Fruit fly (Drosophila melanogaster) whole organism, embryonic: ENCODE data around the gene CG33947.
A peak's percentile ranks its signal among the peaks of the same experiment; 100 is the strongest.

Experiments
- Antp ChIP-seq: fragments of 200-800 bp; sonication (Bioruptor generic); optimal IDR thresholded peaks from 3 replicates; lab custom pipeline; 2016; ENCODE audit warnings: missing biosample characterization, missing genetic modification characterization
- Asciz ChIP-seq: fragments of 200-800 bp; sonication (Bioruptor generic); optimal IDR thresholded peaks from 2 replicates; lab custom pipeline; 2017; ENCODE audit warnings: missing biosample characterization, mild to moderate bottlenecking, missing genetic modification characterization, missing genetic modification reagents
- Atf-2 ChIP-seq: fragments of 200-800 bp; sonication (Bioruptor generic); optimal IDR thresholded peaks from 2 replicates; lab custom pipeline; 2016; ENCODE audit warnings: missing biosample characterization, missing genetic modification characterization
- CG10209 ChIP-seq: fragments of 200-800 bp; sonication (Bioruptor generic); optimal IDR thresholded peaks from 3 replicates; lab custom pipeline; 2017; ENCODE audit warnings: missing biosample characterization, mild to moderate bottlenecking, missing genetic modification characterization, missing genetic modification reagents
- CG10267 ChIP-seq: fragments of 200-800 bp; sonication (Bioruptor generic); optimal IDR thresholded peaks from 2 replicates; lab custom pipeline; 2018; ENCODE audit warnings: missing biosample characterization, mild to moderate bottlenecking, missing genetic modification characterization, moderate library complexity
- CG14014 ChIP-seq: fragments of 200-800 bp; sonication (Bioruptor generic); IDR thresholded peaks from 2 replicates; pipeline ENCODE4 v1.3.6; 2022; ENCODE audit warnings: missing biosample characterization, missing genetic modification characterization
- CG14050 ChIP-seq: fragments of 200-800 bp; sonication (Bioruptor generic); IDR thresholded peaks from 3 replicates; pipeline ENCODE4 v1.3.6; 2022; ENCODE audit warnings: missing biosample characterization, missing genetic modification characterization
- CG14710 ChIP-seq: fragments of 200-800 bp; sonication (Bioruptor generic); optimal IDR thresholded peaks from 3 replicates; lab custom pipeline; 2019; ENCODE audit warnings: missing biosample characterization, mild to moderate bottlenecking, missing genetic modification characterization, moderate library complexity
- CG15011 ChIP-seq: fragments of 200-800 bp; sonication (Bioruptor generic); optimal IDR thresholded peaks from 3 replicates; lab custom pipeline; 2018; ENCODE audit warnings: missing biosample characterization, mild to moderate bottlenecking, missing genetic modification characterization
- CG1602 ChIP-seq: fragments of 200-800 bp; sonication (Bioruptor generic); optimal IDR thresholded peaks from 3 replicates; lab custom pipeline; 2016; ENCODE audit warnings: missing biosample characterization, missing genetic modification characterization
- CG16863 ChIP-seq: fragments of 200-800 bp; sonication (Bioruptor generic); optimal IDR thresholded peaks from 3 replicates; lab custom pipeline; 2016; ENCODE audit warnings: missing biosample characterization, missing genetic modification characterization
- CG17568 ChIP-seq: fragments of 200-800 bp; sonication (Bioruptor generic); optimal IDR thresholded peaks from 2 replicates; lab custom pipeline; 2018; ENCODE audit warnings: missing biosample characterization, mild to moderate bottlenecking, missing genetic modification characterization, moderate library complexity
- CG18011 ChIP-seq: fragments of 200-800 bp; sonication (Bioruptor generic); optimal IDR thresholded peaks from 2 replicates; lab custom pipeline; 2017; ENCODE audit warnings: missing biosample characterization, missing genetic modification characterization, mild to moderate bottlenecking, moderate library complexity, missing genotype
- CG18619 ChIP-seq: fragments of 200-800 bp; sonication (Bioruptor generic); optimal IDR thresholded peaks from 3 replicates; lab custom pipeline; 2017; ENCODE audit warnings: missing biosample characterization, mild to moderate bottlenecking, missing genetic modification characterization
- CG2199 ChIP-seq: fragments of 200-800 bp; sonication (Bioruptor generic); IDR thresholded peaks from 3 replicates; pipeline ENCODE4 v1.3.6; 2022; ENCODE audit warnings: missing biosample characterization, missing genetic modification characterization
- CG2889 ChIP-seq: fragments of 200-800 bp; sonication (Bioruptor generic); IDR thresholded peaks from 3 replicates; pipeline ENCODE4 v1.3.6; 2022; ENCODE audit warnings: missing biosample characterization, missing genetic modification characterization
- CG3065 ChIP-seq: fragments of 200-800 bp; sonication (Bioruptor generic); optimal IDR thresholded peaks from 2 replicates; lab custom pipeline; 2016; ENCODE audit warnings: missing biosample characterization, missing genetic modification characterization
- CG3163 ChIP-seq: fragments of 200-800 bp; sonication (Bioruptor generic); optimal IDR thresholded peaks from 3 replicates; lab custom pipeline; 2016; ENCODE audit warnings: missing biosample characterization, missing genetic modification characterization
- CG34224 ChIP-seq: fragments of 200-800 bp; sonication (Bioruptor generic); IDR thresholded peaks from 3 replicates; pipeline ENCODE4 v1.3.6; 2022; ENCODE audit warnings: missing biosample characterization, missing genetic modification characterization; ENCODE audit not compliant: partially characterized antibody
- CG42726 ChIP-seq: fragments of 200-800 bp; sonication (Bioruptor generic); IDR thresholded peaks from 2 replicates; pipeline ENCODE4 v1.3.6; 2022; ENCODE audit warnings: missing biosample characterization, missing genetic modification characterization; ENCODE audit not compliant: partially characterized antibody
- CG6272 ChIP-seq: fragments of 200-800 bp; sonication (Bioruptor generic); IDR thresholded peaks from 2 replicates; pipeline ENCODE4 v1.3.6; 2022; ENCODE audit warnings: missing biosample characterization, missing genetic modification characterization
- CG7839 ChIP-seq: fragments of 200-800 bp; sonication (Bioruptor generic); optimal IDR thresholded peaks from 3 replicates; lab custom pipeline; 2018; ENCODE audit warnings: missing biosample characterization, mild to moderate bottlenecking, missing genetic modification characterization, moderate library complexity
- CG7987 ChIP-seq: fragments of 200-800 bp; sonication (Bioruptor generic); optimal IDR thresholded peaks from 2 replicates; lab custom pipeline; 2018; ENCODE audit warnings: missing biosample characterization, mild to moderate bottlenecking, missing genetic modification characterization, moderate library complexity
- CG8944 ChIP-seq: fragments of 200-800 bp; sonication (Bioruptor generic); optimal IDR thresholded peaks from 3 replicates; lab custom pipeline; 2016; ENCODE audit warnings: missing biosample characterization, missing genetic modification characterization
- CG9727 ChIP-seq: fragments of 200-800 bp; sonication (Bioruptor generic); optimal IDR thresholded peaks from 3 replicates; lab custom pipeline; 2017; ENCODE audit warnings: missing biosample characterization, mild to moderate bottlenecking, missing genetic modification characterization
- Elba2 ChIP-seq: fragments of 200-800 bp; sonication (Bioruptor generic); optimal IDR thresholded peaks from 3 replicates; lab custom pipeline; 2016; ENCODE audit warnings: missing biosample characterization, missing genetic modification characterization
- HLHmδ ChIP-seq: fragments of 200-800 bp; sonication (Bioruptor generic); optimal IDR thresholded peaks from 2 replicates; lab custom pipeline; 2018; ENCODE audit warnings: missing biosample characterization, mild to moderate bottlenecking, missing genetic modification characterization, moderate library complexity
- Hand ChIP-seq: fragments of 200-800 bp; sonication (Bioruptor generic); optimal IDR thresholded peaks from 2 replicates; lab custom pipeline; 2017; ENCODE audit warnings: mild to moderate bottlenecking, missing biosample characterization, missing genetic modification reagents, missing genetic modification characterization
- HmgD ChIP-seq: fragments of 200-800 bp; sonication (Bioruptor generic); optimal IDR thresholded peaks from 3 replicates; lab custom pipeline; 2016; ENCODE audit warnings: missing biosample characterization, missing genetic modification characterization
- HmgZ ChIP-seq: fragments of 200-800 bp; sonication (Bioruptor generic); optimal IDR thresholded peaks from 2 replicates; lab custom pipeline; 2018; ENCODE audit warnings: missing biosample characterization, mild to moderate bottlenecking, missing genetic modification characterization
- Kr ChIP-seq: fragments of 200-800 bp; sonication (Bioruptor generic); optimal IDR thresholded peaks from 2 replicates; lab custom pipeline; 2017; ENCODE audit warnings: missing biosample characterization, mild to moderate bottlenecking, missing genetic modification characterization
- Opbp ChIP-seq: fragments of 200-800 bp; sonication (Bioruptor generic); IDR thresholded peaks from 3 replicates; pipeline ENCODE4 v1.3.6; 2022; ENCODE audit warnings: missing biosample characterization, missing genetic modification characterization; ENCODE audit not compliant: partially characterized antibody
- Optix ChIP-seq: fragments of 200-800 bp; sonication (Bioruptor generic); IDR thresholded peaks from 3 replicates; pipeline ENCODE4 v1.3.6; 2022; ENCODE audit warnings: missing biosample characterization, missing genetic modification characterization
- Pdp1 ChIP-seq, 2 experiments: fragments of 200-800 bp; sonication (Bioruptor generic); optimal IDR thresholded peaks; 3 replicates each; lab custom pipeline; 2016; ENCODE audit warnings: missing biosample characterization in 2 of 2, missing genetic modification characterization in 2 of 2, mild to moderate bottlenecking in 1 of 2, moderate library complexity in 1 of 2
- Taf1 ChIP-seq: fragments of 200-800 bp; sonication (Bioruptor generic); IDR thresholded peaks from 2 replicates; pipeline ENCODE4 v1.3.6; 2022; ENCODE audit warnings: missing biosample characterization, missing genetic modification characterization
- al ChIP-seq: fragments of 200-800 bp; sonication (Bioruptor generic); IDR thresholded peaks from 2 replicates; pipeline ENCODE4 v1.3.6; 2022; ENCODE audit warnings: missing biosample characterization, missing genetic modification characterization
- amos ChIP-seq: fragments of 200-800 bp; sonication (Bioruptor generic); IDR thresholded peaks from 2 replicates; pipeline ENCODE4 v1.3.6; 2022; ENCODE audit warnings: missing biosample characterization, missing genetic modification characterization; ENCODE audit not compliant: partially characterized antibody
- eyg ChIP-seq: fragments of 200-800 bp; sonication (Bioruptor generic); optimal IDR thresholded peaks from 3 replicates; lab custom pipeline; 2016; ENCODE audit warnings: missing biosample characterization, missing genetic modification characterization
- gsb-n ChIP-seq: fragments of 200-800 bp; sonication (Bioruptor generic); optimal IDR thresholded peaks from 3 replicates; lab custom pipeline; 2018; ENCODE audit warnings: missing biosample characterization, mild to moderate bottlenecking, missing genetic modification characterization
- hth ChIP-seq: fragments of >200 bp; optimal IDR thresholded peaks from 2 replicates; lab custom pipeline; 2017; ENCODE audit warnings: inconsistent platforms
- ken ChIP-seq: fragments of 200-800 bp; sonication (Bioruptor generic); IDR thresholded peaks from 3 replicates; pipeline ENCODE4 v1.3.6; 2022; ENCODE audit warnings: missing biosample characterization, missing genetic modification characterization
- nom ChIP-seq: fragments of 200-800 bp; sonication (Bioruptor generic); optimal IDR thresholded peaks from 2 replicates; lab custom pipeline; 2017; ENCODE audit warnings: missing biosample characterization, missing genetic modification characterization, mild to moderate bottlenecking, moderate library complexity, missing genetic modification reagents
- pum ChIP-seq: fragments of 200-800 bp; sonication (Bioruptor generic); optimal IDR thresholded peaks from 2 replicates; lab custom pipeline; 2016; ENCODE audit warnings: missing biosample characterization, missing genetic modification characterization
- ro ChIP-seq: fragments of 200-800 bp; sonication (Bioruptor generic); IDR thresholded peaks from 2 replicates; pipeline ENCODE4 v1.3.6; 2022; ENCODE audit warnings: missing biosample characterization, missing genetic modification characterization
- scrt ChIP-seq: fragments of 200-800 bp; sonication (Bioruptor generic); optimal IDR thresholded peaks from 2 replicates; lab custom pipeline; 2018; ENCODE audit warnings: missing biosample characterization, mild to moderate bottlenecking, missing genetic modification characterization, moderate library complexity
- tap ChIP-seq: fragments of 200-800 bp; optimal IDR thresholded peaks from 3 replicates; lab custom pipeline; 2019; ENCODE audit warnings: missing biosample characterization, mild to moderate bottlenecking, missing genetic modification characterization, moderate library complexity
- tgo ChIP-seq: fragments of 200-800 bp; sonication (Bioruptor generic); IDR thresholded peaks from 3 replicates; pipeline ENCODE4 v1.3.6; 2022; ENCODE audit warnings: missing biosample characterization, missing genetic modification characterization
- tup ChIP-seq: fragments of 200-800 bp; sonication (Bioruptor generic); optimal IDR thresholded peaks from 2 replicates; lab custom pipeline; 2016; ENCODE audit warnings: missing biosample characterization, mild to moderate bottlenecking, missing genetic modification characterization, moderate library complexity
- twi ChIP-seq: fragments of 200-800 bp; optimal IDR thresholded peaks from 2 replicates; lab custom pipeline; 2019; ENCODE audit warnings: missing biosample characterization, mild to moderate bottlenecking, missing genetic modification characterization, moderate library complexity

CG33947 gene

dm6 chr3L:11084557-11085231, 11.6 kb upstream of the CG33947 start (continued):
- TF ChIP-seq Hand, result peak; percentile 85
- TF ChIP-seq CG6272 (GFP tag; lab: Robert Waterston, UW), result peak; percentile 88
- peak; percentile 98 for TF ChIP-seq CG7839 (tag; lab: Kevin White, UChicago)
- peak; percentile 94 for TF ChIP-seq CG10267 (tag; lab: Kevin White, UChicago)
- TF ChIP-seq Elba2, result peak; percentile 82
- TF ChIP-seq CG34224 (GFP tag; lab: Robert Waterston, UW), result no peak
- TF ChIP-seq CG2889, result peak; percentile 88
- peak; percentile 95 for TF ChIP-seq eyg (GFP tag; lab: Kevin White, UChicago)
- peak; percentile 94 for TF ChIP-seq CG8944 (GFP tag; lab: Kevin White, UChicago)
- TF ChIP-seq CG10209 (GFP tag; lab: Kevin White, UChicago), result peak; percentile 96
- TF ChIP-seq tgo (GFP tag; lab: Robert Waterston, UW), result peak; percentile 95
- peak; percentile 91 for TF ChIP-seq CG3065
- TF ChIP-seq gsb-n (tag; lab: Kevin White, UChicago), result peak; percentile 98
- peak; percentile 94 for TF ChIP-seq HmgZ (tag; lab: Kevin White, UChicago)
- TF ChIP-seq hth (lab: Kevin White, UChicago), result no peak
- peak; percentile 97 for TF ChIP-seq CG2199
- peak; percentile 96 for TF ChIP-seq pum (GFP tag; lab: Kevin White, UChicago)
- peak; percentile 98 for TF ChIP-seq CG9727 (GFP tag; lab: Kevin White, UChicago)
- peak; percentile 96 for TF ChIP-seq tap
- TF ChIP-seq CG14050 (GFP tag; lab: Robert Waterston, UW), result peak; percentile 93
- TF ChIP-seq HmgD (GFP tag; lab: Kevin White, UChicago), result peak; percentile 82
- peak; percentile 95 to 97 for TF ChIP-seq Pdp1 (GFP tag; optimal IDR thresholded peaks at IDR 0.05; lab: Kevin White, UChicago)
- peak; percentile 86 for TF ChIP-seq CG7987 (GFP tag; lab: Kevin White, UChicago)
- peak; percentile 75 for TF ChIP-seq Taf1 (GFP tag; lab: Robert Waterston, UW)
- peak; percentile 97 for TF ChIP-seq CG1602
- TF ChIP-seq Antp (GFP tag; lab: Kevin White, UChicago), result peak; percentile 92
- peak; percentile 85 for TF ChIP-seq CG3163 (GFP tag; lab: Kevin White, UChicago)
- TF ChIP-seq ken (GFP tag; lab: Robert Waterston, UW), result peak; percentile 95
- peak; percentile 95 for TF ChIP-seq CG14014
- TF ChIP-seq CG15011 (GFP tag; lab: Kevin White, UChicago), result peak; percentile 88
- TF ChIP-seq Asciz (GFP tag; lab: Kevin White, UChicago), result peak; percentile 98
- TF ChIP-seq CG17568 (GFP tag; lab: Kevin White, UChicago), result peak; percentile 95
- TF ChIP-seq CG42726 (GFP tag; lab: Robert Waterston, UW), result no peak
- TF ChIP-seq Atf-2 (GFP tag; lab: Kevin White, UChicago), result peak; percentile 97
- peak; percentile 89 for TF ChIP-seq twi
- peak; percentile 86; the same call in 2 of the 3 replicates for TF ChIP-seq Optix (GFP tag; lab: Robert Waterston, UW)
- TF ChIP-seq CG18011 (GFP tag; lab: Kevin White, UChicago), result peak; percentile 77
- peak; percentile 82 for TF ChIP-seq Kr (GFP tag; lab: Kevin White, UChicago)
- TF ChIP-seq scrt (GFP tag; lab: Kevin White, UChicago), result peak; percentile 79
- TF ChIP-seq CG14710 (tag; lab: Kevin White, UChicago), result peak; percentile 97
- TF ChIP-seq nom (GFP tag; lab: Kevin White, UChicago), result peak; percentile 93
- peak; percentile 86 for TF ChIP-seq ro (GFP tag; lab: Robert Waterston, UW)
- no peak for TF ChIP-seq Opbp (GFP tag; lab: Robert Waterston, UW)
- TF ChIP-seq al (GFP tag; lab: Robert Waterston, UW), result peak; percentile 84
- peak; percentile 97 for TF ChIP-seq CG16863 (GFP tag; lab: Kevin White, UChicago)
- no peak for TF ChIP-seq amos (GFP tag; lab: Robert Waterston, UW)
- TF ChIP-seq CG18619 (GFP tag; lab: Kevin White, UChicago), result peak; percentile 93
- peak; percentile 84 for TF ChIP-seq tup (GFP tag; lab: Kevin White, UChicago)
- no peak for TF ChIP-seq HLHmδ
